Worm (Caenorhabditis elegans) whole organism, L4/young adult: ENCODE measurements around the gene T24C2.5.

Experiments
- W03F9.2 ChIP-seq: fragments of 150-350 bp; optimal IDR thresholded peaks from 2 replicates; lab custom pipeline; 2014; ENCODE audit warnings: missing biosample characterization, missing genetic modification characterization
- dao-5 ChIP-seq: sonication (generic microtip); optimal IDR thresholded peaks from 2 replicates; lab custom pipeline; 2016; ENCODE audit warnings: missing genotype, missing genetic modification characterization, moderate library complexity, missing compliant biosample characterization

DNA sequence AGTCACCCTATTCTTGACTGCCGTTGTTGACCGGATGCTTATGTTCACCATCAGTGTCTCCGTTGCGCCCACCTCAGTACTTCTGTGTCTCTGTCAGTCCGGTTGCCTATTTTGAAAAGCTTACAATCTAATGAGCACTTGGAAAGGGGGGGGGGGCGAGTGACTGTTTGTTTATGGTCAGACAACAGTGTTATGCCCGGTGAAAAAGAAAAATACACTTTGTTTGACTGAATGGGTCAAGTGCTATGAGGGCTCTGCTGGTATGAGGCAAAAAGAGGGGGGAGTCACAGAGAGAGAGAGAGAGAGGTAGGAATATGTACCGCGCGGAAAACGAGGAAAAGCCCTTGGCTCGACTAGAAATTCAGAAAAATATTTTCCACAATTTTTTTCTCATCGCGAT is 37.1 kb downstream of the T24C2.5 start:
- TF ChIP-seq dao-5 (tag; lab: Kevin White, UChicago) (no peak), W03F9.2 (tag; lab: Kevin White, UChicago) (no peak)
